Worm (Caenorhabditis elegans) whole organism, late embryonic: ENCODE results near the gene wago-5.

ENCODE experiments used
- C38D4.7 ChIP-seq: fragments of 200-800 bp; sonication (Bioruptor generic); optimal IDR thresholded peaks from 2 replicates; lab custom pipeline; 2018; ENCODE audit warnings: mild to moderate bottlenecking, missing genetic modification characterization, moderate library complexity, missing compliant biosample characterization
- F13H6.1 ChIP-seq: sonication (generic microtip); optimal IDR thresholded peaks from 2 replicates; lab custom pipeline; 2016; ENCODE audit warnings: missing genetic modification characterization, missing compliant biosample characterization
- K09A11.1 ChIP-seq: sonication (generic microtip); optimal IDR thresholded peaks from 2 replicates; lab custom pipeline; 2017; ENCODE audit warnings: antibody characterized with exemption, mild to moderate bottlenecking, missing genetic modification characterization, missing compliant biosample characterization; ENCODE audit not compliant: insufficient read depth
- T23F11.4 ChIP-seq: fragments of 200-800 bp; sonication (Bioruptor generic); optimal IDR thresholded peaks from 2 replicates; lab custom pipeline; 2018; ENCODE audit warnings: mild to moderate bottlenecking, missing genetic modification characterization, missing compliant biosample characterization
- Y22D7AL.16 ChIP-seq: sonication (generic microtip); optimal IDR thresholded peaks from 2 replicates; lab custom pipeline; 2016; ENCODE audit warnings: missing genetic modification characterization, missing compliant biosample characterization
- ahr-1 ChIP-seq: sonication (generic microtip); optimal IDR thresholded peaks from 2 replicates; lab custom pipeline; 2016; ENCODE audit warnings: missing genetic modification characterization, missing compliant biosample characterization
- ama-1 ChIP-seq: fragments of 150-350 bp; optimal IDR thresholded peaks from 2 replicates; lab custom pipeline; 2014
- ceh-14 ChIP-seq: sonication (generic microtip); optimal IDR thresholded peaks from 2 replicates; lab custom pipeline; 2016; ENCODE audit warnings: missing genotype, missing genetic modification characterization, missing compliant biosample characterization
- ceh-19 ChIP-seq: fragments of 200-800 bp; sonication (Bioruptor generic); optimal IDR thresholded peaks from 2 replicates; lab custom pipeline; 2018; ENCODE audit warnings: mild to moderate bottlenecking, missing genetic modification characterization, missing compliant biosample characterization
- ceh-2 ChIP-seq: sonication (generic microtip); optimal IDR thresholded peaks from 2 replicates; lab custom pipeline; 2016; ENCODE audit warnings: missing genotype, missing genetic modification characterization, missing compliant biosample characterization
- ceh-22 ChIP-seq: sonication (generic microtip); optimal IDR thresholded peaks from 2 replicates; lab custom pipeline; 2017; ENCODE audit warnings: missing biosample characterization, missing genetic modification characterization
- ceh-30 ChIP-seq: fragments of 150-350 bp; optimal IDR thresholded peaks from 2 replicates; lab custom pipeline; 2014; ENCODE audit warnings: missing biosample characterization, missing genetic modification characterization
- ceh-31 ChIP-seq: sonication (generic microtip); optimal IDR thresholded peaks from 2 replicates; lab custom pipeline; 2016; ENCODE audit warnings: missing genetic modification characterization, missing compliant biosample characterization
- ceh-45 ChIP-seq: fragments of 200-800 bp; sonication (Bioruptor generic); IDR thresholded peaks from 2 replicates; pipeline ENCODE4 v1.3.6; 2022; ENCODE audit warnings: missing genetic modification reagents, missing genetic modification characterization, missing compliant biosample characterization
- ceh-48 ChIP-seq: sonication (generic microtip); optimal IDR thresholded peaks from 2 replicates; lab custom pipeline; 2016; ENCODE audit warnings: missing genetic modification characterization, inconsistent platforms, missing compliant biosample characterization
- ceh-6 ChIP-seq: fragments of 200-800 bp; sonication (Bioruptor generic); optimal IDR thresholded peaks from 2 replicates; lab custom pipeline; 2018; ENCODE audit warnings: mild to moderate bottlenecking, missing genetic modification characterization, missing compliant biosample characterization
- ceh-9 ChIP-seq: sonication (generic microtip); optimal IDR thresholded peaks from 2 replicates; lab custom pipeline; 2016; ENCODE audit warnings: mild to moderate bottlenecking, missing genetic modification characterization, inconsistent platforms, missing compliant biosample characterization
- che-1 ChIP-seq: sonication (generic microtip); optimal IDR thresholded peaks from 2 replicates; lab custom pipeline; 2016; ENCODE audit warnings: mild to moderate bottlenecking, missing genetic modification characterization, missing compliant biosample characterization
- dmd-4 ChIP-seq: sonication (generic microtip); optimal IDR thresholded peaks from 2 replicates; lab custom pipeline; 2016; ENCODE audit warnings: borderline replicate concordance, missing genetic modification characterization, missing compliant biosample characterization
- dve-1 ChIP-seq: sonication (generic microtip); optimal IDR thresholded peaks from 2 replicates; lab custom pipeline; 2017; ENCODE audit warnings: antibody characterized with exemption, mild to moderate bottlenecking, missing genetic modification characterization, missing compliant biosample characterization
- elt-2 ChIP-seq: sonication (generic microtip); optimal IDR thresholded peaks from 2 replicates; lab custom pipeline; 2016; ENCODE audit warnings: missing genetic modification reagents, missing genetic modification characterization, missing compliant biosample characterization
- ets-4 ChIP-seq: sonication (generic microtip); optimal IDR thresholded peaks from 2 replicates; lab custom pipeline; 2016; ENCODE audit warnings: missing genetic modification characterization, missing compliant biosample characterization
- eyg-1 ChIP-seq: sonication (generic microtip); optimal IDR thresholded peaks from 2 replicates; lab custom pipeline; 2016; ENCODE audit warnings: missing genotype, missing genetic modification characterization, missing compliant biosample characterization
- fkh-10 ChIP-seq: fragments of 150-350 bp; optimal IDR thresholded peaks from 2 replicates; lab custom pipeline; 2014; ENCODE audit warnings: missing biosample characterization, missing genetic modification reagents, missing genetic modification characterization
- fkh-6 ChIP-seq: sonication (generic microtip); optimal IDR thresholded peaks from 2 replicates; lab custom pipeline; 2016; ENCODE audit warnings: missing genetic modification characterization, missing compliant biosample characterization
- gmeb-2 ChIP-seq: sonication (generic microtip); optimal IDR thresholded peaks from 2 replicates; lab custom pipeline; 2016; ENCODE audit warnings: missing genetic modification characterization, inconsistent platforms, missing compliant biosample characterization
- hlh-15 ChIP-seq: sonication (generic microtip); optimal IDR thresholded peaks from 2 replicates; lab custom pipeline; 2016; ENCODE audit warnings: missing genetic modification characterization, missing compliant biosample characterization
- hlh-6 ChIP-seq: sonication (generic microtip); optimal IDR thresholded peaks from 2 replicates; lab custom pipeline; 2016; ENCODE audit warnings: missing genotype, missing genetic modification characterization, missing compliant biosample characterization
- lim-6 ChIP-seq: sonication (generic microtip); optimal IDR thresholded peaks from 2 replicates; lab custom pipeline; 2016; ENCODE audit warnings: missing genetic modification characterization, missing compliant biosample characterization
- lin-11 ChIP-seq: fragments of 200-800 bp; sonication (Bioruptor generic); optimal IDR thresholded peaks from 2 replicates; lab custom pipeline; 2018; ENCODE audit warnings: mild to moderate bottlenecking, missing genetic modification characterization, missing compliant biosample characterization
- madf-2 ChIP-seq: sonication (generic microtip); optimal IDR thresholded peaks from 2 replicates; lab custom pipeline; 2017; ENCODE audit warnings: missing genetic modification characterization, missing compliant biosample characterization
- mec-3 ChIP-seq: sonication (generic microtip); optimal IDR thresholded peaks from 2 replicates; lab custom pipeline; 2016; ENCODE audit warnings: borderline replicate concordance, missing genetic modification characterization, missing compliant biosample characterization
- nhr-11 ChIP-seq: fragments of 150-350 bp; optimal IDR thresholded peaks from 2 replicates; lab custom pipeline; 2014; ENCODE audit warnings: missing biosample characterization, missing genetic modification characterization
- nhr-232 ChIP-seq: sonication (generic microtip); optimal IDR thresholded peaks from 2 replicates; lab custom pipeline; 2016; ENCODE audit warnings: missing genetic modification characterization, missing compliant biosample characterization
- npax-4 ChIP-seq: sonication (generic microtip); optimal IDR thresholded peaks from 2 replicates; lab custom pipeline; 2016; ENCODE audit warnings: missing genetic modification characterization, missing compliant biosample characterization
- odd-2 ChIP-seq: sonication (generic microtip); optimal IDR thresholded peaks from 2 replicates; lab custom pipeline; 2017; ENCODE audit warnings: antibody characterized with exemption, mild to moderate bottlenecking, missing genetic modification characterization, missing compliant biosample characterization
- pag-3 ChIP-seq: sonication (generic microtip); optimal IDR thresholded peaks from 2 replicates; lab custom pipeline; 2016; ENCODE audit warnings: missing compliant biosample characterization, missing genetic modification characterization, borderline replicate concordance
- pat-9 ChIP-seq: fragments of 200-800 bp; sonication (Bioruptor generic); optimal IDR thresholded peaks from 2 replicates; lab custom pipeline; 2018; ENCODE audit warnings: mild to moderate bottlenecking, missing genetic modification characterization, moderate library complexity, missing compliant biosample characterization
- pax-1 ChIP-seq: fragments of 150-350 bp; optimal IDR thresholded peaks from 2 replicates; lab custom pipeline; 2014; ENCODE audit warnings: missing biosample characterization, missing genetic modification characterization
- pha-2 ChIP-seq: sonication (generic microtip); optimal IDR thresholded peaks from 2 replicates; lab custom pipeline; 2017; ENCODE audit warnings: mild to moderate bottlenecking, missing genetic modification characterization, missing compliant biosample characterization
- pha-4 ChIP-seq: fragments of 150-350 bp; optimal IDR thresholded peaks from 2 replicates; lab custom pipeline; 2018; ENCODE audit warnings: missing biosample characterization, missing genetic modification reagents, missing genetic modification characterization
- pqm-1 ChIP-seq: sonication (generic microtip); optimal IDR thresholded peaks from 2 replicates; lab custom pipeline; 2016; ENCODE audit warnings: missing genetic modification characterization, missing compliant biosample characterization
- pros-1 ChIP-seq: fragments of 150-350 bp; optimal IDR thresholded peaks from 2 replicates; lab custom pipeline; 2014; ENCODE audit warnings: missing biosample characterization, missing genetic modification reagents, missing genetic modification characterization
- ref-2 ChIP-seq: sonication (generic microtip); optimal IDR thresholded peaks from 2 replicates; lab custom pipeline; 2016; ENCODE audit warnings: missing genetic modification characterization, missing compliant biosample characterization
- rnt-1 ChIP-seq: sonication (generic microtip); optimal IDR thresholded peaks from 2 replicates; lab custom pipeline; 2016; ENCODE audit warnings: missing genetic modification characterization, missing compliant biosample characterization
- sdc-2 ChIP-seq: sonication (generic microtip); optimal IDR thresholded peaks from 2 replicates; lab custom pipeline; 2016; ENCODE audit warnings: missing genotype, missing genetic modification characterization, missing compliant biosample characterization
- sox-4 ChIP-seq: sonication (generic microtip); optimal IDR thresholded peaks from 2 replicates; lab custom pipeline; 2017; ENCODE audit warnings: mild to moderate bottlenecking, missing genetic modification characterization, inconsistent platforms, missing compliant biosample characterization
- tbx-2 ChIP-seq: sonication (generic microtip); optimal IDR thresholded peaks from 2 replicates; lab custom pipeline; 2016; ENCODE audit warnings: missing genetic modification characterization, missing compliant biosample characterization
- tbx-7 ChIP-seq: sonication (generic microtip); optimal IDR thresholded peaks from 2 replicates; lab custom pipeline; 2016; ENCODE audit warnings: missing genotype, missing genetic modification characterization, missing compliant biosample characterization
- ttx-3 ChIP-seq: sonication (generic microtip); optimal IDR thresholded peaks from 2 replicates; lab custom pipeline; 2016; ENCODE audit warnings: missing genetic modification reagents, missing genetic modification characterization, missing compliant biosample characterization
- unc-3 ChIP-seq, 2 experiments: fragments of 200-800 bp in 1 of 2; sonication (Bioruptor generic) in 1 of 2; sonication (generic microtip) in 1 of 2; conservative IDR thresholded peaks in 1 of 2; optimal IDR thresholded peaks in 1 of 2; 2 replicates each; pipeline versions ENCODE4 v1.3.6 to Lab custom; 2016 to 2022; ENCODE audit warnings: missing compliant biosample characterization in 2 of 2, missing genetic modification characterization in 2 of 2, missing genetic modification reagents in 1 of 2
- unc-55 ChIP-seq: sonication (generic microtip); optimal IDR thresholded peaks from 2 replicates; lab custom pipeline; 2017; ENCODE audit warnings: missing biosample characterization, missing genetic modification reagents, missing genetic modification characterization
- ztf-16 ChIP-seq: sonication (generic microtip); optimal IDR thresholded peaks from 2 replicates; lab custom pipeline; 2017; ENCODE audit warnings: missing genetic modification characterization, missing compliant biosample characterization

Gene wago-5

ce11 chrII:5844694-5845129 is 29.4 kb upstream of the wago-5 start:
- TF ChIP-seq dve-1 (tag; lab: Kevin White, UChicago): peak; percentile 99
- peak; percentile 85 for TF ChIP-seq ets-4
- TF ChIP-seq elt-2 (tag; lab: Kevin White, UChicago): peak; percentile 99
- TF ChIP-seq gmeb-2 (tag; lab: Kevin White, UChicago): peak; percentile 55
- TF ChIP-seq T23F11.4 (GFP tag; lab: Kevin White, UChicago): peak; percentile 87
- peak; percentile 44 for TF ChIP-seq tbx-7 (tag; lab: Kevin White, UChicago)
- TF ChIP-seq ceh-6 (GFP tag; lab: Kevin White, UChicago): peak; percentile 53
- peak; percentile 59 for TF ChIP-seq C38D4.7 (GFP tag; lab: Kevin White, UChicago)
- peak; percentile 57 for TF ChIP-seq Y22D7AL.16 (tag; lab: Kevin White, UChicago)
- peak; percentile 66 for TF ChIP-seq dmd-4 (tag; lab: Kevin White, UChicago)
- TF ChIP-seq pat-9 (tag; lab: Kevin White, UChicago): peak; percentile 83
- TF ChIP-seq ceh-2 (tag; lab: Kevin White, UChicago): peak; percentile 82
- peak; percentile 74 for TF ChIP-seq sdc-2 (tag; lab: Kevin White, UChicago)
- TF ChIP-seq ceh-30: peak; percentile 79
- peak; percentile 100 for TF ChIP-seq ama-1
- TF ChIP-seq hlh-15 (tag; lab: Kevin White, UChicago): peak; percentile 65
- TF ChIP-seq lin-11 (tag; lab: Kevin White, UChicago): peak; percentile 63
- TF ChIP-seq nhr-232 (tag; lab: Kevin White, UChicago): peak; percentile 46
- TF ChIP-seq ceh-22 (tag; lab: Kevin White, UChicago): peak; percentile 65
- TF ChIP-seq npax-4 (tag; lab: Kevin White, UChicago): peak; percentile 54
- TF ChIP-seq rnt-1: peak; percentile 86
- TF ChIP-seq ceh-31: peak; percentile 95
- peak; percentile 68 for TF ChIP-seq eyg-1 (tag; lab: Kevin White, UChicago)
- peak; percentile 81 for TF ChIP-seq madf-2 (tag; lab: Kevin White, UChicago)
- TF ChIP-seq pha-4 (tag; lab: Kevin White, UChicago): no peak
- TF ChIP-seq K09A11.1 (tag; lab: Kevin White, UChicago): peak; percentile 76
- peak; percentile 87 for TF ChIP-seq F13H6.1 (tag; lab: Kevin White, UChicago)
- peak; percentile 94 for TF ChIP-seq ceh-14 (tag; lab: Kevin White, UChicago)
- TF ChIP-seq hlh-6: peak; percentile 65
- peak; percentile 70 for TF ChIP-seq ttx-3
- TF ChIP-seq sox-4: peak; percentile 81
- no peak for TF ChIP-seq odd-2 (tag; lab: Kevin White, UChicago)
- TF ChIP-seq fkh-6: peak; percentile 72
- TF ChIP-seq ahr-1 (tag; lab: Kevin White, UChicago): peak; percentile 46
- TF ChIP-seq ceh-9 (tag; lab: Kevin White, UChicago): no peak
- peak; percentile 79 for TF ChIP-seq unc-55 (GFP tag; lab: Kevin White, UChicago)
- TF ChIP-seq ceh-45 (GFP tag; lab: Robert Waterston, UW): no peak
- TF ChIP-seq nhr-11 (tag; lab: Kevin White, UChicago): peak; percentile 58
- peak; percentile 91 for TF ChIP-seq pax-1 (tag; lab: Kevin White, UChicago)
- TF ChIP-seq ref-2 (tag; lab: Kevin White, UChicago): peak; percentile 87
- peak; percentile 70 for TF ChIP-seq pag-3 (tag; lab: Kevin White, UChicago)
- TF ChIP-seq ztf-16 (tag; lab: Kevin White, UChicago): peak; percentile 83
- TF ChIP-seq lim-6: peak; percentile 77
- TF ChIP-seq ceh-19 (GFP tag; lab: Kevin White, UChicago): peak; percentile 89
- TF ChIP-seq pros-1: peak; percentile 87
- TF ChIP-seq pqm-1 (tag; lab: Kevin White, UChicago): peak; percentile 95
- TF ChIP-seq unc-3 (GFP tag; conservative IDR thresholded peaks at IDR 0.05; lab: Robert Waterston, UW): peak; percentile 53; the same call in 1 of the 2 replicates
- TF ChIP-seq unc-3 (tag; optimal IDR thresholded peaks at IDR 0.05; lab: Kevin White, UChicago): peak; percentile 85
- peak; percentile 41 for TF ChIP-seq ceh-48
- TF ChIP-seq mec-3 (tag; lab: Kevin White, UChicago): peak; percentile 59
- peak; percentile 73 for TF ChIP-seq fkh-10 (GFP tag; lab: Kevin White, UChicago)
- peak; percentile 82 for TF ChIP-seq pha-2 (tag; lab: Kevin White, UChicago)
- TF ChIP-seq che-1 (tag; lab: Kevin White, UChicago): peak; percentile 66
- TF ChIP-seq tbx-2 (tag; lab: Kevin White, UChicago): peak; percentile 96
